Fruit fly (Drosophila melanogaster): Measurements from ENCODE around the gene CG16743.

Gene CG16743

DNA sequence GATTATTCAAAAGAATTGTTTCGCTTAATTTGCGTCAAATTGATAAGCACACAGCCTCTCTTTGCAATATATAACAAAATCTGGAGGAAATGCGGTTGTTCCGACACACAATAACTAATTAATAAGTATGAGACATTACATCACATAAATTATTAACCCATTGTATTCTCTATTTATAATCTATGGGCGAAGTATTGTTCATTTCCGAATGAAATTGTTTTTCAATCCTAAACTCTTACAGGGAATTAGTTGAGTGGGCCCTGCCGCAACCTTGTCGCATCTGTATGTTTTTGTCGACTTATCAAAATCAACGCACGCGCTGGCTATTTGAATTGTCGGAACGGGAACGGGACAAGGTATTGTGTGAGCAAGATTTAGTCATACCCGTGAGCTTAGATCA lies at the start of gene CG16743:
Gene CG16743 (plus strand): TSS at position 57 of the 400 bp plus-strand sequence.
- TF ChIP-seq lz (GFP tag; optimal IDR thresholded peaks at IDR 0.05) = peak; percentile 29
- peak; percentile 17 for TF ChIP-seq topi (GFP tag; optimal IDR thresholded peaks at IDR 0.05)
- no peak for TF ChIP-seq CG6276 (GFP tag; optimal IDR thresholded peaks at IDR 0.05)
- TF ChIP-seq achi (GFP tag; optimal IDR thresholded peaks at IDR 0.05) = no peak
- peak; percentile 85 for TF ChIP-seq svp (GFP tag)
- TF ChIP-seq CG31627 (GFP tag; optimal IDR thresholded peaks at IDR 0.05) = peak; percentile 25
- peak; percentile 67 for TF ChIP-seq Eip78C (GFP tag)
- no peak for TF ChIP-seq CG32006 (GFP tag; optimal IDR thresholded peaks at IDR 0.05)
- peak; percentile 16 for TF ChIP-seq cyc (GFP tag; optimal IDR thresholded peaks at IDR 0.05)
- peak; percentile 35 for TF ChIP-seq esn (GFP tag; optimal IDR thresholded peaks at IDR 0.05)
- no peak for TF ChIP-seq CG4318 (GFP tag; optimal IDR thresholded peaks at IDR 0.05)
- peak; percentile 30 for TF ChIP-seq vri (GFP tag; optimal IDR thresholded peaks at IDR 0.05)

DNA sequence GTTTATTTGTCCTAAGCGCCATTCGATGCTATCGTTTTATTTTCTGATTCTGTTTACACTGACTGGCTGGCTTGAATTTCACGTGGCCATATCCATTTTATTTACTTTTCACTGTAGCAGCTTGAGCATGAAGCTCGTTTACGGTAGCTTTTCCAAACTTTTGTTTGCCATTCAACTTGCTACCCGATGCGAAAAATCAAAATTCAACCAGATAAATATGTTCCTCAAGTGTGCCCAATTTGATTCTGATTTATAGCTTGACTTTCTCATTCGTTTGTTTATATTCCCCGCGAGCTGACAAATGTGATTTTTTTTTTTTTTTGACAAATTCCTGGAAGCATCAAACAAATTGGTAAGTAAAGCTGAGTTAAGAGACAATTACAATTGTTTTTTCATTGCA lies 35.7 kb upstream of the CG16743 start, which contains the start of gene CG14072:
Gene CG14072 (plus strand): TSS at position 301 of the 400 bp plus-strand sequence.
- TF ChIP-seq CG9139 (GFP tag; optimal IDR thresholded peaks at IDR 0.05) (no peak), CG6276 (GFP tag; optimal IDR thresholded peaks at IDR 0.05) (no peak), Hr4 (GFP tag; optimal IDR thresholded peaks at IDR 0.05) (no peak), salr (GFP tag; optimal IDR thresholded peaks at IDR 0.05) (no peak), esn (GFP tag; optimal IDR thresholded peaks at IDR 0.05) (no peak), CG6792 (GFP tag; optimal IDR thresholded peaks at IDR 0.05) (no peak), dac (GFP tag; optimal IDR thresholded peaks at IDR 0.05) (no peak), acj6 (GFP tag; optimal IDR thresholded peaks at IDR 0.05) (no peak), CG16779 (tag; optimal IDR thresholded peaks at IDR 0.05) (no peak), CG6808 (GFP tag; optimal IDR thresholded peaks at IDR 0.05) (no peak), fkh (GFP tag; optimal IDR thresholded peaks at IDR 0.05) (no peak), vri (GFP tag; optimal IDR thresholded peaks at IDR 0.05) (no peak)

DNA sequence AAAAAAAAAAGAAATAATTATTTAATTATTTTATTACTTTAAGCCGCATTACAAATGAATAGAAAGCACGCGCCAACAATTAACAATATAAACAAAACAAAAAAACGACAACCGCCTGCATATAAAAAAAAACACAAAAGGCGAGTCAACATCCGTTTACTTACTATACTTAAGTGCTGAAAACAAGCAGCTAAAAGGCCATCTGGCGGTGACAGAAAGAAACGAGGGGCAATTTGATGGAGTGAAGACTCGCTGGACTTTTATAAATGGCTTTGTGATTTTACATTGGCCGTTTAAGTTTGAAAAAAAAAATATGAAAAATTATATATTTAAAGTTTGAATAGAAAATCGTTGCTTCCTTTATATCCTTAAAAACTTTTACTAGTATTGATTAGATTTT lies 31.9 kb upstream of the CG16743 start:
- TF ChIP-seq CG1621 (tag; optimal IDR thresholded peaks at IDR 0.05) (no peak), CG9139 (GFP tag; optimal IDR thresholded peaks at IDR 0.05) (no peak), Ets96B (tag; optimal IDR thresholded peaks at IDR 0.05) (no peak), CG6163 (GFP tag; IDR thresholded peaks at IDR 0.05) (no peak), Sox14 (GFP tag; optimal IDR thresholded peaks at IDR 0.05) (no peak)

DNA sequence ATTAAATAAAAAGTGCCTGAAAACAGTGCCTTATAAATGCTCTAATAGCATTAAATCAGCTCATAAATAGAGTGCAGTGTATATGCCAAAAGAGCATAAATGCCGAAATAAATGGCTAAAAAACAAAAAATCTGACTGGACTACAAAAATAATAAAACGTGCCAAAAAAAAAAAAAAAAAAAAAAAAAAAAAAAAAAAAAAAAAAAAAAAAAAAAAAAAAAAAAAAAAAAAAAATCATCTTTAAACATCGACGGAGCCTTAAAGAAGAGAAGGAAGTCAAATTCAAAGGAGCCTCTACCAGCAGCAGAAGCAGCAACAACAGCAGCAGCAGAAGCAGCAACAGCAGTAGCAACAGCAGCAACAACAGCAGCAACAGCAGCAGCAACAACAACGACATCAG lies 24.3 kb upstream of the CG16743 start:
- TF ChIP-seq eg (GFP tag; IDR thresholded peaks at IDR 0.05) = 0 out of 3 replicates have a peak, but pooled peaks have one; percentile 24
- peak; percentile 70; the same call in 2 of the 3 replicates for TF ChIP-seq CG6163 (GFP tag; IDR thresholded peaks at IDR 0.05)
- TF ChIP-seq CG8119 (GFP tag; IDR thresholded peaks at IDR 0.05) = peak; percentile 75

DNA sequence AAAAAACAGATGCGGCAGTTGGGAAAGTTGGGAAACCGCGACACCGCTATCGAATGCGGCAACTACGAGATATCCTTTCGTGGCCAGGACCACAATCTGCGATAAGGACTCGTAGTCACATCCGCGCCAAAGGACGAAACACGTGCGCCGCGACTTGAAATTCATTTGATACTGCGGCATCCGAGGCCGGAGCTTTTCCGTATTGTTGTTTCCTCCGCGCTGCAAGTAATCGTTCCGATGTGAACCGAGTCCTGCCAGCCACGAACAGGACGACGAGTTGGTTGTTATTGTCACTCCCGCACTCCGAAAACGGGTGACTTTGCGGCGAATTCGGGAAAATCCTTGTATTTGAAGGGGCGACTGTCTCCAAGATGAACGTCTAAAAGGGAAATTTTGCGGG lies 8.1 kb upstream of the CG16743 start, which contains the start of gene dpr2:
Gene dpr2 (minus strand): TSS at position 175 of the 400 bp plus-strand sequence.
- TF ChIP-seq Sox14 (GFP tag; optimal IDR thresholded peaks at IDR 0.05) (no peak), Eip93F (GFP tag; optimal IDR thresholded peaks at IDR 0.05) (no peak), Hr39 (GFP tag; optimal IDR thresholded peaks at IDR 0.05) (no peak), CG4318 (GFP tag; optimal IDR thresholded peaks at IDR 0.05) (no peak), cyc (GFP tag; optimal IDR thresholded peaks at IDR 0.05) (no peak), Ets96B (tag; optimal IDR thresholded peaks at IDR 0.05) (no peak), CG16779 (tag; optimal IDR thresholded peaks at IDR 0.05) (no peak), CG8632 (GFP tag; optimal IDR thresholded peaks at IDR 0.05) (no peak), CG32006 (GFP tag; optimal IDR thresholded peaks at IDR 0.05) (no peak), Hr38 (GFP tag; optimal IDR thresholded peaks at IDR 0.05) (no peak), CG9139 (GFP tag; optimal IDR thresholded peaks at IDR 0.05) (no peak), CG1621 (tag; optimal IDR thresholded peaks at IDR 0.05) (no peak), Gug (GFP tag; IDR thresholded peaks at IDR 0.05) (no peak), CG3919 (GFP tag; optimal IDR thresholded peaks at IDR 0.05) (no peak), CG11294 (GFP tag; IDR thresholded peaks at IDR 0.05) (no peak)

Measured in whole organism, prepupa.